Worm (Caenorhabditis elegans) whole organism, mixed stage, embryonic: ENCODE data around the gene F38B2.3.

Experiments used
- M03D4.4 ChIP-seq: sonication (generic microtip); optimal IDR thresholded peaks from 2 replicates; lab custom pipeline; 2017; ENCODE audit warnings: mild to moderate bottlenecking, missing genetic modification characterization, missing compliant biosample characterization
- mab-5 ChIP-seq: fragments of 150-350 bp; optimal IDR thresholded peaks from 2 replicates; lab custom pipeline; 2014; ENCODE audit warnings: missing biosample characterization, missing genetic modification characterization
- nhr-76 ChIP-seq: sonication (generic microtip); optimal IDR thresholded peaks from 2 replicates; lab custom pipeline; 2017; ENCODE audit warnings: missing biosample characterization, missing genetic modification characterization
- snpc-4 ChIP-seq: fragments of 150-350 bp; optimal IDR thresholded peaks from 2 replicates; lab custom pipeline; 2014; ENCODE audit warnings: missing biosample characterization, missing genetic modification characterization

ce11 chrX:11270882-11271281 is 15.3 kb downstream of the F38B2.3 start, which contains the start of gene ifa-1:
- no peak for TF ChIP-seq snpc-4 (tag; lab: Kevin White, UChicago)
- TF ChIP-seq M03D4.4 (tag; lab: Kevin White, UChicago): no peak
- TF ChIP-seq mab-5 (tag; lab: Kevin White, UChicago): no peak
- TF ChIP-seq nhr-76 (tag; lab: Kevin White, UChicago): no peak
